Worm (Caenorhabditis elegans) whole organism, L4/young adult: Measurements from ENCODE around the gene clc-6.

Experiments used
- dao-5 ChIP-seq: sonication (generic microtip); optimal IDR thresholded peaks from 2 replicates; lab custom pipeline; 2016; ENCODE audit warnings: missing genotype, missing genetic modification characterization, moderate library complexity, missing compliant biosample characterization
- him-1 ChIP-seq: sonication (generic microtip); optimal IDR thresholded peaks from 2 replicates; lab custom pipeline; 2016; ENCODE audit warnings: missing genotype, missing genetic modification reagents, missing genetic modification characterization, missing compliant biosample characterization

DNA sequence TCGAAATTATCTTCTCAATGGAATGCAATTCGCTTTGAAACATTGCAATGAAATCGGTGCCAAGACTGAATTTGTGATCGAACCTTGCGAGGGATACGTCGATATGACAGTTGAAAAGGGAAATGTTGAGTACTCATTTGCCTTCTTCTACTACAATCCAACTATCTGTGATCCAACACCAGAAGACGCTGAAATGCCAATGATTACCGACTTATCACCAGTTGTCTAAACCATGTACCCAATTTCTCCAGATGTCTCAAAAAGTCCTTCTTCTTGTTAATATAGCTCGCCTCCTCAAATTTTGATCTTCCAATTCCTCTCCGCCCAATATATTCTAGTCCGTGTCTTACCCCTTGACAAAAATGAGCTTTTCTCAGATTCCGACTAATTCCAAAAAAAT, 20.1 kb upstream of the clc-6 start:
- TF ChIP-seq him-1 (tag; lab: Kevin White, UChicago) (no peak), dao-5 (tag; lab: Kevin White, UChicago) (no peak)
